Worm (Caenorhabditis elegans) whole organism, midembryonic: ENCODE data around the gene Y57G11B.2.

Source experiments
- T22C8.4 ChIP-seq: fragments of 200-800 bp; sonication (Bioruptor generic); IDR thresholded peaks from 2 replicates; pipeline ENCODE4 v1.3.6; 2022; ENCODE audit warnings: missing genetic modification characterization, missing compliant biosample characterization
- flt-1 ChIP-seq: fragments of 200-800 bp; sonication (Bioruptor generic); IDR thresholded peaks from 2 replicates; pipeline ENCODE4 v1.3.6; 2022; ENCODE audit warnings: missing genetic modification characterization, missing compliant biosample characterization
- klf-2 ChIP-seq: fragments of 200-800 bp; sonication (Bioruptor generic); conservative IDR thresholded peaks from 2 replicates; pipeline ENCODE4 v1.3.6; 2022; ENCODE audit warnings: missing genetic modification reagents, missing genetic modification characterization, missing compliant biosample characterization
- med-1 ChIP-seq: sonication (generic microtip); optimal IDR thresholded peaks from 2 replicates; lab custom pipeline; 2017; ENCODE audit warnings: missing genetic modification characterization, mild to moderate bottlenecking, missing compliant biosample characterization, antibody characterized with exemption, missing genetic modification reagents; ENCODE audit not compliant: insufficient read depth
- ref-1 ChIP-seq: fragments of 200-800 bp; sonication (Bioruptor generic); conservative IDR thresholded peaks from 2 replicates; pipeline ENCODE4 v1.3.6; 2022; ENCODE audit warnings: missing genetic modification reagents, missing genetic modification characterization, missing compliant biosample characterization
- tab-1 ChIP-seq: fragments of 200-800 bp; sonication (Bioruptor generic); IDR thresholded peaks from 2 replicates; pipeline ENCODE4 v1.3.6; 2022; ENCODE audit warnings: missing genetic modification characterization, missing compliant biosample characterization
- ztf-23 ChIP-seq: fragments of 200-800 bp; sonication (Bioruptor generic); IDR thresholded peaks from 2 replicates; pipeline ENCODE4 v1.3.6; 2022; ENCODE audit warnings: missing genetic modification reagents, missing genetic modification characterization, missing compliant biosample characterization
- ztf-29 ChIP-seq: fragments of 200-800 bp; sonication (Bioruptor generic); IDR thresholded peaks from 2 replicates; pipeline ENCODE4 v1.3.6; 2022; ENCODE audit warnings: missing genetic modification reagents, missing genetic modification characterization, missing compliant biosample characterization

DNA sequence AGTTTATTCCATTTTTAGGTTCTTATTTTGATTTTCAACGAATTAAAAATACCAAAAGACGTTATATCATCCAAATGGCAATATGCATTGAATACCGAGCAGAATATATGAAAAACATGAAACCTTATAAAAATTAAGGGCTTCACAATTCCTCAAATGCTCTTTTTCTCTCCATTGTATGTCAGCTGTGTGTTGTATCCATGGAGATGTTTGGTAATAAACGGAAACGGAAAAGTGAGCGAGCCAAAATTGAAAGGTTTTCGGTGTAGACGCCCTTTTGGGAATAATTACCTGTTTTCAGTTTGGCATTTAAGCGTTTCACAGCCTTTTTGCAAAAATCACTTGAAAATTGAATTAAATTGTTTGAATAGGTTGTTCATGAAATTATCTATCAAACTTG lies 7.5 kb upstream of the Y57G11B.2 start:
- TF ChIP-seq med-1 (no peak), klf-2 (GFP tag; lab: Robert Waterston, UW) (no peak), tab-1 (GFP tag; lab: Robert Waterston, UW) (no peak), ref-1 (GFP tag; lab: Robert Waterston, UW) (no peak), ztf-23 (no peak), flt-1 (GFP tag; lab: Robert Waterston, UW) (no peak), T22C8.4 (no peak), ztf-29 (no peak)
